Fruit fly (Drosophila melanogaster) whole organism, embryonic: ENCODE measurements around the gene Vti1b.

Source experiments
- Adf1 ChIP-seq: fragments of 200-800 bp; sonication (Bioruptor generic); IDR thresholded peaks from 2 replicates; pipeline ENCODE4 v1.3.6; 2022; ENCODE audit warnings: missing biosample characterization, missing genetic modification characterization
- CG10543 ChIP-seq: fragments of 200-800 bp; sonication (Bioruptor generic); optimal IDR thresholded peaks from 3 replicates; lab custom pipeline; 2017; ENCODE audit warnings: missing biosample characterization, mild to moderate bottlenecking, missing genetic modification characterization, moderate library complexity
- CG4360 ChIP-seq: fragments of 200-800 bp; sonication (Bioruptor generic); IDR thresholded peaks from 2 replicates; pipeline ENCODE4 v1.3.6; 2022; ENCODE audit warnings: missing biosample characterization, missing genetic modification characterization
- CG9215 ChIP-seq: fragments of 200-800 bp; sonication (Bioruptor generic); IDR thresholded peaks from 2 replicates; pipeline ENCODE4 v1.3.6; 2022; ENCODE audit warnings: missing biosample characterization, missing genetic modification characterization
- HmgD ChIP-seq: fragments of 200-800 bp; sonication (Bioruptor generic); optimal IDR thresholded peaks from 3 replicates; lab custom pipeline; 2016; ENCODE audit warnings: missing biosample characterization, missing genetic modification characterization
- Nf-YC ChIP-seq: fragments of 200-800 bp; optimal IDR thresholded peaks from 3 replicates; lab custom pipeline; 2019; ENCODE audit warnings: missing biosample characterization, mild to moderate bottlenecking, missing genetic modification characterization, moderate library complexity
- Pdp1 ChIP-seq, 2 experiments: fragments of 200-800 bp; sonication (Bioruptor generic); optimal IDR thresholded peaks; 3 replicates each; lab custom pipeline; 2016; ENCODE audit warnings: missing biosample characterization in 2 of 2, missing genetic modification characterization in 2 of 2, mild to moderate bottlenecking in 1 of 2, moderate library complexity in 1 of 2
- Poxn ChIP-seq: fragments of 200-800 bp; sonication (Bioruptor generic); IDR thresholded peaks from 2 replicates; pipeline ENCODE4 v1.3.6; 2022; ENCODE audit warnings: missing biosample characterization, missing genetic modification characterization
- jigr1 ChIP-seq: fragments of 200-800 bp; sonication (Bioruptor generic); IDR thresholded peaks from 3 replicates; pipeline ENCODE4 v1.3.6; 2022; ENCODE audit warnings: missing biosample characterization, missing genetic modification characterization
- mld ChIP-seq: fragments of 200-800 bp; sonication (Bioruptor generic); IDR thresholded peaks from 3 replicates; pipeline ENCODE4 v1.3.6; 2022; ENCODE audit warnings: missing biosample characterization, missing genetic modification characterization; ENCODE audit not compliant: partially characterized antibody
- sens-2 ChIP-seq: fragments of 200-800 bp; sonication (Bioruptor generic); IDR thresholded peaks from 2 replicates; pipeline ENCODE4 v1.3.6; 2022; ENCODE audit warnings: missing biosample characterization, missing genetic modification characterization
- sr ChIP-seq: fragments of 200-800 bp; sonication (Bioruptor generic); IDR thresholded peaks from 3 replicates; pipeline ENCODE4 v1.3.6; 2022; ENCODE audit warnings: missing biosample characterization, missing genetic modification characterization

dm6 chr3R:18371346-18371745, 25.4 kb upstream of the Vti1b start:
- TF ChIP-seq sr (GFP tag; lab: Robert Waterston, UW) (no peak), Nf-YC (tag; lab: Kevin White, UChicago) (peak; percentile 84), Adf1 (GFP tag; lab: Robert Waterston, UW) (no peak), CG10543 (GFP tag; lab: Kevin White, UChicago) (no peak), CG4360 (GFP tag; lab: Robert Waterston, UW) (no peak), mld (GFP tag; lab: Robert Waterston, UW) (no peak), Poxn (no peak), CG9215 (no peak; the same call in 1 of the 2 replicates), jigr1 (GFP tag; lab: Robert Waterston, UW) (no peak), HmgD (GFP tag; lab: Kevin White, UChicago) (no peak), sens-2 (GFP tag; lab: Robert Waterston, UW) (no peak), Pdp1 (GFP tag; optimal IDR thresholded peaks at IDR 0.05; lab: Kevin White, UChicago) (peak in 1 of 2 experiments; percentile 63)
